Worm (Caenorhabditis elegans) whole organism, late embryonic: ENCODE results near the gene T04B2.7.

Experiments
- gmeb-2 ChIP-seq: sonication (generic microtip); optimal IDR thresholded peaks from 2 replicates; lab custom pipeline; 2016; ENCODE audit warnings: missing genetic modification characterization, inconsistent platforms, missing compliant biosample characterization
- pha-4 ChIP-seq: fragments of 150-350 bp; optimal IDR thresholded peaks from 2 replicates; lab custom pipeline; 2018; ENCODE audit warnings: missing biosample characterization, missing genetic modification reagents, missing genetic modification characterization
- pqm-1 ChIP-seq: sonication (generic microtip); optimal IDR thresholded peaks from 2 replicates; lab custom pipeline; 2016; ENCODE audit warnings: missing genetic modification characterization, missing compliant biosample characterization

DNA sequence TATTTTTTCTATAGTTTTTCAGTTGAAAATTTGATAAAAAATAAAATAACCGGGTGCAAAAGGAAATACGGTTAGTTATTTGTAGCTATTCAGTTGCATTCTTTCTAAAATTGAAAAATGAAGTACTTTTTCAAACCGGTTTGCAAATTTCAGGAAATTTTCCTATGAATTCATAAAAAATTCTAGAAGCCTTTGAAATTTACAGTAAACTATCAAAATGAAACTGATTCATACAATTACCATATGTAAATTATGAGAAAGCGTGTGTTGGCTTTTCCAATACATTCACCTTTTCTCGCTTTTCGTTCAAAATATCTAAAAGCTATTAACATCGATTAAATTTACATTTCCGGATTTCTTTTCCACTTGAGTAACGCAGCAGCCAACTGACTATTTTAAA is 39.1 kb downstream of the T04B2.7 start, which contains the start of gene ent-7:
- TF ChIP-seq gmeb-2 (no peak), pha-4 (tag; lab: Kevin White, UChicago) (no peak), pqm-1 (no peak)
